ENCODE assay signal across 1 fruit fly cellular context in the genomic region with DNA sequence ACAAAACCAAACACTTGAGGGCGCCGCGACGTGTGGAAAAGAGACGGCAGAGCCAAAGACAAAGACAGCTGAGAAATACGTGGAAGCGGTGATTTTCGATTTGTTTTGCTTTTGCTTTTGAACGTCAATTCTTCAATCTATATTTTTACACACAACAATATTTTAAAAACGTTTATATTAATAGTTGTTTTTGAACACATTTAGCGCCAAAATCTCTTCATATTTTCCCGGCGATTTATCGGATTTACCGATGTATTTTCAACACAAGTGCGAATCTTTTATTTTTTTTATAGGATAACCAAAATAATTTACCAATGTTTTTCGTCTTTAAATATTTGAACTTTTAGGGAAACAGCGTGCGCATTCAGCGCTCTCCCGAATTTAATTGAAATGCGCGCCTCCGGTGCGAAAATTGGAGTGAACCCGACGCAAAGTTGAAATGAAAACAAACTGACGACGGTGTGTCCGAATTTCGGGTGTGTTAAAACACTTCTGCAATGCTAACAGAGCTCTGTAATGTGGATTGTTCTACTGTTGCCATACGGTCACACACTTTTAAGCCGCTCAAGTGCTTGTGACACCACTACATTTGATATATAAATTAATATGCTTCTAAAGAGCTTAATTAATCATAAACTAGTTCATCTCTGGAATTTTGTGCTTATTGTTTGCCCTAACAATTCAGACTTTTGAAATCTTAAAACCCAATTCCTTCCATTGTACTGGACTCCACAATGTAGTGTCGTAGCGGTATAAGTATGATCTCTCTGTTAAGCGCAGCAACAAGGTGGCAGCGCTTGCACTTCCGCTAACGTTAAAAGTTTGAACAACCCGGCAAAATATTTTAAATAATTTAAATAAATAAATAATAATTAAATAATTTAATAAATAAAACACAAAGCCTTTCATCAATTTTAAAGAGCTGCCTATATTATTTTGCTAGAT.
TF ChIP-seq lines count a peak whose summit lies in the region.

Gene app, minus strand, starts transcription at position 499 of the 945 bp plus-strand sequence.

TF ChIP-seq in whole organism, embryonic, 481 proteins besides CTCF, POLR2A, EP300 and RAD21 (continued from another document and continues in another):
- TF ChIP-seq CG4404 (GFP tag; IDR thresholded peaks at IDR 0.05; lab: Robert Waterston, UW) = peak; percentile 73; the same call in 1 of the 2 replicates
- peak; percentile 92 for TF ChIP-seq CG10209 (GFP tag; optimal IDR thresholded peaks at IDR 0.05; lab: Kevin White, UChicago)
- TF ChIP-seq CrebB (tag; optimal IDR thresholded peaks at IDR 0.05; lab: Kevin White, UChicago) = peak; percentile 89
- no peak for TF ChIP-seq zen2 (GFP tag; IDR thresholded peaks at IDR 0.05; lab: Robert Waterston, UW; ENCODE audit: partially characterized antibody)
- peak; percentile 37 for TF ChIP-seq Neu2 (GFP tag; optimal IDR thresholded peaks at IDR 0.05; lab: Kevin White, UChicago; ENCODE audit: borderline replicate concordance)
- peak; percentile 90 for TF ChIP-seq CG15269 (tag; optimal IDR thresholded peaks at IDR 0.05; lab: Kevin White, UChicago)
- peak; percentile 95 for TF ChIP-seq ara (GFP tag; IDR thresholded peaks at IDR 0.05; lab: Robert Waterston, UW)
- no peak; the same call in 1 of the 2 replicates for TF ChIP-seq CG9215 (GFP tag; IDR thresholded peaks at IDR 0.05; lab: Robert Waterston, UW)
- TF ChIP-seq CG12219 (GFP tag; optimal IDR thresholded peaks at IDR 0.05; lab: Kevin White, UChicago) = peak; percentile 88
- TF ChIP-seq CG4730 (GFP tag; IDR thresholded peaks at IDR 0.05; lab: Robert Waterston, UW) = peak; percentile 84
- no peak for TF ChIP-seq Doc2 (GFP tag; IDR thresholded peaks at IDR 0.05; lab: Robert Waterston, UW)
- peak; percentile 40 for TF ChIP-seq CG4854 (GFP tag; optimal IDR thresholded peaks at IDR 0.05; lab: Kevin White, UChicago)
- no peak for TF ChIP-seq Hmx (GFP tag; optimal IDR thresholded peaks at IDR 0.05; lab: Kevin White, UChicago)
- TF ChIP-seq Kr (GFP tag; optimal IDR thresholded peaks at IDR 0.05; lab: Kevin White, UChicago) = no peak
- TF ChIP-seq sob (GFP tag; IDR thresholded peaks at IDR 0.05; lab: Robert Waterston, UW) = peak; percentile 89
- peak; percentile 19; the same call in 1 of the 2 replicates for TF ChIP-seq CG13287 (GFP tag; IDR thresholded peaks at IDR 0.05; lab: Robert Waterston, UW; ENCODE audit: partially characterized antibody)
- peak; percentile 62 for TF ChIP-seq CG8359 (GFP tag; optimal IDR thresholded peaks at IDR 0.05; lab: Kevin White, UChicago; ENCODE audit: borderline replicate concordance)
- TF ChIP-seq D (optimal IDR thresholded peaks at IDR 0.05; lab: Kevin White, UChicago) = no peak
- TF ChIP-seq D (GFP tag; optimal IDR thresholded peaks at IDR 0.05; lab: Kevin White, UChicago) = peak; percentile 76
- TF ChIP-seq CG14441 (GFP tag; IDR thresholded peaks at IDR 0.05; lab: Robert Waterston, UW) = peak; percentile 90
- TF ChIP-seq D19A (tag; optimal IDR thresholded peaks at IDR 0.05; lab: Kevin White, UChicago) = peak; percentile 76
- TF ChIP-seq Lhr (GFP tag; optimal IDR thresholded peaks at IDR 0.05; lab: Kevin White, UChicago) = peak; percentile 71
- no peak for TF ChIP-seq CG14860 (GFP tag; IDR thresholded peaks at IDR 0.05; lab: Robert Waterston, UW; ENCODE audit: partially characterized antibody)
- TF ChIP-seq danr (GFP tag; IDR thresholded peaks at IDR 0.05; lab: Robert Waterston, UW) = peak; percentile 81
- peak; percentile 74 for TF ChIP-seq CG10462 (GFP tag; optimal IDR thresholded peaks at IDR 0.05; lab: Kevin White, UChicago)
- TF ChIP-seq CG12659 (GFP tag; optimal IDR thresholded peaks at IDR 0.05; lab: Kevin White, UChicago) = peak; percentile 91
- peak; percentile 78 for TF ChIP-seq CG15601 (tag; optimal IDR thresholded peaks at IDR 0.05; lab: Kevin White, UChicago)
- peak; percentile 90 for TF ChIP-seq CG17328 (GFP tag; IDR thresholded peaks at IDR 0.05; lab: Robert Waterston, UW)
- TF ChIP-seq sens (GFP tag; lab: Kevin White, UChicago) = peak; percentile 91
- peak; percentile 55 for TF ChIP-seq CG31388 (GFP tag; optimal IDR thresholded peaks at IDR 0.05; lab: Kevin White, UChicago)
- peak; percentile 44; the same call in 1 of the 2 replicates for TF ChIP-seq cas (GFP tag; IDR thresholded peaks at IDR 0.05; lab: Robert Waterston, UW)
- TF ChIP-seq Elba2 (GFP tag; optimal IDR thresholded peaks at IDR 0.05; lab: Kevin White, UChicago) = no peak
- TF ChIP-seq CG16863 (GFP tag; optimal IDR thresholded peaks at IDR 0.05; lab: Kevin White, UChicago) = peak; percentile 68
- TF ChIP-seq shn (GFP tag; optimal IDR thresholded peaks at IDR 0.05; lab: Kevin White, UChicago) = peak; percentile 53
- peak; percentile 85 for TF ChIP-seq esg (GFP tag; conservative IDR thresholded peaks at IDR 0.05; lab: Robert Waterston, UW)
- peak; percentile 97 for TF ChIP-seq CG8281 (tag; optimal IDR thresholded peaks at IDR 0.05; lab: Kevin White, UChicago)
- TF ChIP-seq Rfx (GFP tag; IDR thresholded peaks at IDR 0.05; lab: Robert Waterston, UW) = peak; percentile 93
- TF ChIP-seq disco-r (GFP tag; optimal IDR thresholded peaks at IDR 0.05; lab: Kevin White, UChicago) = peak; percentile 65
- peak; percentile 81 for TF ChIP-seq al (GFP tag; IDR thresholded peaks at IDR 0.05; lab: Robert Waterston, UW)
- no peak for TF ChIP-seq dan (GFP tag; IDR thresholded peaks at IDR 0.05; lab: Robert Waterston, UW)
- peak; percentile 11 for TF ChIP-seq en (GFP tag; optimal IDR thresholded peaks at IDR 0.05; lab: Kevin White, UChicago)
- TF ChIP-seq CG12104 (GFP tag; optimal IDR thresholded peaks at IDR 0.05; lab: Kevin White, UChicago) = peak; percentile 90
- TF ChIP-seq ash1 (GFP tag; optimal IDR thresholded peaks at IDR 0.05; lab: Kevin White, UChicago) = no peak
- TF ChIP-seq CG18011 (GFP tag; optimal IDR thresholded peaks at IDR 0.05; lab: Kevin White, UChicago) = peak; percentile 74
- peak in 1 of 2 experiments; percentile 19 for TF ChIP-seq Hr78 (GFP tag; optimal IDR thresholded peaks at IDR 0.05; lab: Kevin White, UChicago)
- TF ChIP-seq CG15479 (GFP tag; optimal IDR thresholded peaks at IDR 0.05; lab: Kevin White, UChicago) = no peak
- peak; percentile 77 for TF ChIP-seq twi (tag; optimal IDR thresholded peaks at IDR 0.05; lab: Kevin White, UChicago)
- TF ChIP-seq Nf-YB (GFP tag; optimal IDR thresholded peaks at IDR 0.05; lab: Kevin White, UChicago) = peak; percentile 53
- peak; percentile 55 for TF ChIP-seq CG3995 (GFP tag; optimal IDR thresholded peaks at IDR 0.05; lab: Kevin White, UChicago)
- peak; percentile 80; the same call in 1 of the 3 replicates for TF ChIP-seq CG3726 (GFP tag; IDR thresholded peaks at IDR 0.05; lab: Robert Waterston, UW)
- TF ChIP-seq Oaz (GFP tag; IDR thresholded peaks at IDR 0.05; lab: Robert Waterston, UW) = peak; percentile 81
- TF ChIP-seq slbo (GFP tag; IDR thresholded peaks at IDR 0.05; lab: Robert Waterston, UW) = peak; percentile 90
- peak; percentile 73 for TF ChIP-seq gsb (GFP tag; IDR thresholded peaks at IDR 0.05; lab: Robert Waterston, UW)
- peak; percentile 37 for TF ChIP-seq CG1792 (GFP tag; optimal IDR thresholded peaks at IDR 0.05; lab: Kevin White, UChicago)
- TF ChIP-seq CG10543 (GFP tag; optimal IDR thresholded peaks at IDR 0.05; lab: Kevin White, UChicago) = peak; percentile 95
- no peak for TF ChIP-seq Hr39 (optimal IDR thresholded peaks at IDR 0.05; lab: Kevin White, UChicago)
- TF ChIP-seq Scr (GFP tag; IDR thresholded peaks at IDR 0.05; lab: Robert Waterston, UW; ENCODE audit: partially characterized antibody) = no peak
- peak; percentile 82 for TF ChIP-seq CG30431 (GFP tag; optimal IDR thresholded peaks at IDR 0.05; lab: Kevin White, UChicago)
- TF ChIP-seq exex (tag; optimal IDR thresholded peaks at IDR 0.05; lab: Kevin White, UChicago) = peak; percentile 56
- TF ChIP-seq Gsc (GFP tag; IDR thresholded peaks at IDR 0.05; lab: Robert Waterston, UW) = no peak
- TF ChIP-seq CG7987 (GFP tag; optimal IDR thresholded peaks at IDR 0.05; lab: Kevin White, UChicago) = peak; percentile 86
- peak; percentile 69 for TF ChIP-seq klu (GFP tag; IDR thresholded peaks at IDR 0.05; lab: Robert Waterston, UW)
- TF ChIP-seq CG7839 (tag; optimal IDR thresholded peaks at IDR 0.05; lab: Kevin White, UChicago) = peak; percentile 89
- peak; percentile 93 for TF ChIP-seq Drgx (GFP tag; IDR thresholded peaks at IDR 0.05; lab: Robert Waterston, UW)
- peak; percentile 85 for TF ChIP-seq CG11504 (tag; optimal IDR thresholded peaks at IDR 0.05; lab: Kevin White, UChicago)
- peak; percentile 77 for TF ChIP-seq schlank (tag; optimal IDR thresholded peaks at IDR 0.05; lab: Kevin White, UChicago)
- peak; percentile 93 for TF ChIP-seq Ptx1 (GFP tag; IDR thresholded peaks at IDR 0.05; lab: Robert Waterston, UW)
- no peak for TF ChIP-seq nerfin-2 (GFP tag; IDR thresholded peaks at IDR 0.05; lab: Robert Waterston, UW; ENCODE audit: partially characterized antibody)
- TF ChIP-seq HLH4C (GFP tag; IDR thresholded peaks at IDR 0.05; lab: Robert Waterston, UW; ENCODE audit: partially characterized antibody) = 0 out of 3 replicates have a peak, but pooled peaks have one; percentile 13
- peak; percentile 69 for TF ChIP-seq CG12942 (GFP tag; optimal IDR thresholded peaks at IDR 0.05; lab: Kevin White, UChicago)
- no peak for TF ChIP-seq slou (GFP tag; optimal IDR thresholded peaks at IDR 0.05; lab: Kevin White, UChicago)
- peak; percentile 23 for TF ChIP-seq Dp (GFP tag; optimal IDR thresholded peaks at IDR 0.05; lab: Kevin White, UChicago)
- peak; percentile 73 for TF ChIP-seq maf-S (GFP tag; optimal IDR thresholded peaks at IDR 0.05; lab: Kevin White, UChicago)
- TF ChIP-seq run (tag; optimal IDR thresholded peaks at IDR 0.05; lab: Kevin White, UChicago) = peak; percentile 74
- TF ChIP-seq Antp (GFP tag; optimal IDR thresholded peaks at IDR 0.05; lab: Kevin White, UChicago) = peak; percentile 74
- peak; percentile 94 for TF ChIP-seq ci (GFP tag; IDR thresholded peaks at IDR 0.05; lab: Robert Waterston, UW)
- TF ChIP-seq jumu (GFP tag; optimal IDR thresholded peaks at IDR 0.05; lab: Kevin White, UChicago) = peak; percentile 72
- TF ChIP-seq CG10321 (GFP tag; IDR thresholded peaks at IDR 0.05; lab: Robert Waterston, UW) = 0 out of 2 replicates have a peak, but pooled peaks have one; percentile 50
- peak; percentile 67 to 72 for TF ChIP-seq Pdp1 (GFP tag; optimal IDR thresholded peaks at IDR 0.05; lab: Kevin White, UChicago)
- peak; percentile 91 for TF ChIP-seq CG13775 (GFP tag; optimal IDR thresholded peaks at IDR 0.05; lab: Kevin White, UChicago)
- TF ChIP-seq CG4707 (GFP tag; optimal IDR thresholded peaks at IDR 0.05; lab: Kevin White, UChicago) = peak; percentile 71
- peak; percentile 41 for TF ChIP-seq CG11398 (GFP tag; optimal IDR thresholded peaks at IDR 0.05; lab: Kevin White, UChicago)
- TF ChIP-seq CG11696 (GFP tag; IDR thresholded peaks at IDR 0.05; lab: Robert Waterston, UW) = peak; percentile 81
- peak; percentile 47 for TF ChIP-seq btn (GFP tag; optimal IDR thresholded peaks at IDR 0.05; lab: Kevin White, UChicago)
- TF ChIP-seq CG34224 (GFP tag; IDR thresholded peaks at IDR 0.05; lab: Robert Waterston, UW; ENCODE audit: partially characterized antibody) = no peak
- peak; percentile 61 for TF ChIP-seq trh (GFP tag; optimal IDR thresholded peaks at IDR 0.05; lab: Kevin White, UChicago)
- peak; percentile 74 for TF ChIP-seq Asciz (GFP tag; optimal IDR thresholded peaks at IDR 0.05; lab: Kevin White, UChicago)
- peak; percentile 62; the same call in 1 of the 2 replicates for TF ChIP-seq sens-2 (GFP tag; IDR thresholded peaks at IDR 0.05; lab: Robert Waterston, UW)
- peak; percentile 30 for TF ChIP-seq YL-1 (GFP tag; optimal IDR thresholded peaks at IDR 0.05; lab: Kevin White, UChicago)
- peak; percentile 90 for TF ChIP-seq CG5953 (GFP tag; IDR thresholded peaks at IDR 0.05; lab: Robert Waterston, UW)
- TF ChIP-seq gt (GFP tag; IDR thresholded peaks at IDR 0.05; lab: Robert Waterston, UW) = peak; percentile 75
- peak; percentile 36 for TF ChIP-seq ERR (GFP tag; optimal IDR thresholded peaks at IDR 0.05; lab: Kevin White, UChicago)
- peak; percentile 80 for TF ChIP-seq CG9437 (GFP tag; optimal IDR thresholded peaks at IDR 0.05; lab: Kevin White, UChicago)
- TF ChIP-seq CG3281 (GFP tag; optimal IDR thresholded peaks at IDR 0.05; lab: Kevin White, UChicago) = peak; percentile 90
- peak; percentile 67 for TF ChIP-seq MTF-1 (GFP tag; optimal IDR thresholded peaks at IDR 0.05; lab: Kevin White, UChicago; ENCODE audit: borderline replicate concordance)
- peak; percentile 86 for TF ChIP-seq Jarid2 (GFP tag; optimal IDR thresholded peaks at IDR 0.05; lab: Kevin White, UChicago)
- TF ChIP-seq Hey (tag; optimal IDR thresholded peaks at IDR 0.05; lab: Kevin White, UChicago) = peak; percentile 79
- peak; percentile 78 for TF ChIP-seq CG10979 (tag; optimal IDR thresholded peaks at IDR 0.05; lab: Kevin White, UChicago)
- peak; percentile 88 for TF ChIP-seq B-H1 (GFP tag; IDR thresholded peaks at IDR 0.05; lab: Robert Waterston, UW)
- peak; percentile 57 for TF ChIP-seq CG13123 (GFP tag; optimal IDR thresholded peaks at IDR 0.05; lab: Kevin White, UChicago)
- peak; percentile 81 for TF ChIP-seq Ssrp (tag; optimal IDR thresholded peaks at IDR 0.05; lab: Kevin White, UChicago)
- peak; percentile 89 for TF ChIP-seq CG17359 (tag; optimal IDR thresholded peaks at IDR 0.05; lab: Kevin White, UChicago)
- TF ChIP-seq az2 (GFP tag; optimal IDR thresholded peaks at IDR 0.05; lab: Kevin White, UChicago) = peak; percentile 77
- TF ChIP-seq seq (GFP tag; IDR thresholded peaks at IDR 0.05; lab: Robert Waterston, UW) = peak; percentile 78
- TF ChIP-seq wor (GFP tag; IDR thresholded peaks at IDR 0.05; lab: Robert Waterston, UW) = peak; percentile 81
- TF ChIP-seq pum (GFP tag; optimal IDR thresholded peaks at IDR 0.05; lab: Kevin White, UChicago) = peak; percentile 75
- TF ChIP-seq CG6689 (GFP tag; IDR thresholded peaks at IDR 0.05; lab: Robert Waterston, UW) = peak; percentile 95
- peak; percentile 29 for TF ChIP-seq hkb (optimal IDR thresholded peaks at IDR 0.05; lab: Kevin White, UChicago)
- peak; percentile 91 for TF ChIP-seq hkb (GFP tag; IDR thresholded peaks at IDR 0.05; lab: Robert Waterston, UW)
- TF ChIP-seq pb (GFP tag; optimal IDR thresholded peaks at IDR 0.05; lab: Kevin White, UChicago) = peak; percentile 57
- peak; percentile 90 for TF ChIP-seq Atf6 (GFP tag; IDR thresholded peaks at IDR 0.05; lab: Robert Waterston, UW)
- TF ChIP-seq emc (GFP tag; optimal IDR thresholded peaks at IDR 0.05; lab: Kevin White, UChicago) = peak; percentile 44
- peak; percentile 66 for TF ChIP-seq NC2α (GFP tag; optimal IDR thresholded peaks at IDR 0.05; lab: Kevin White, UChicago)
- no peak for TF ChIP-seq CG16813 (GFP tag; IDR thresholded peaks at IDR 0.05; lab: Robert Waterston, UW; ENCODE audit: partially characterized antibody)
- no peak for TF ChIP-seq sima (GFP tag; optimal IDR thresholded peaks at IDR 0.05; lab: Kevin White, UChicago)
- TF ChIP-seq Dad (GFP tag; optimal IDR thresholded peaks at IDR 0.05; lab: Kevin White, UChicago) = peak; percentile 70
- TF ChIP-seq zfh2 (GFP tag; optimal IDR thresholded peaks at IDR 0.05; lab: Kevin White, UChicago) = peak; percentile 82
